Fruit fly (Drosophila melanogaster): Measurements from ENCODE around the gene mtgo.

mtgo gene

dm6 chr2L:16544563-16545066, at the start of gene mtgo:
TSS of gene mtgo (plus strand) at chr2L:16545016.
- TF ChIP-seq luna (GFP tag; optimal IDR thresholded peaks at IDR 0.05) = no peak
- TF ChIP-seq Spps (tag; optimal IDR thresholded peaks at IDR 0.05) = no peak
- no peak for TF ChIP-seq onecut (GFP tag; IDR thresholded peaks at IDR 0.05)
- no peak for TF ChIP-seq CG4360 (GFP tag; IDR thresholded peaks at IDR 0.05)
- TF ChIP-seq pan (optimal IDR thresholded peaks at IDR 0.05) = no peak
- TF ChIP-seq pan (GFP tag; optimal IDR thresholded peaks at IDR 0.05 in 1 of 2, IDR thresholded peaks at IDR 0.05 in 1 of 2) = peak in 1 of 2 experiments; percentile 69
- no peak for TF ChIP-seq ac (GFP tag; optimal IDR thresholded peaks at IDR 0.05)
- TF ChIP-seq kni (GFP tag; optimal IDR thresholded peaks at IDR 0.05) = no peak
- TF ChIP-seq NK7.1 (GFP tag; optimal IDR thresholded peaks at IDR 0.05) = no peak
- TF ChIP-seq E2f2 (GFP tag; IDR thresholded peaks at IDR 0.05) = no peak
- no peak for TF ChIP-seq cato (GFP tag; optimal IDR thresholded peaks at IDR 0.05; ENCODE audit: borderline replicate concordance)
- TF ChIP-seq CG31388 (GFP tag; optimal IDR thresholded peaks at IDR 0.05) = no peak
- no peak for TF ChIP-seq Ets65A (GFP tag)
- TF ChIP-seq CG18619 (GFP tag; optimal IDR thresholded peaks at IDR 0.05) = no peak
- TF ChIP-seq CG1024 (GFP tag; IDR thresholded peaks at IDR 0.05) = no peak
- TF ChIP-seq CG30403 (GFP tag; optimal IDR thresholded peaks at IDR 0.05) = peak; percentile 29
- TF ChIP-seq CG1233 (GFP tag; optimal IDR thresholded peaks at IDR 0.05) = peak; percentile 52
- peak; percentile 12 for TF ChIP-seq CG14710 (tag; optimal IDR thresholded peaks at IDR 0.05)
- no peak for TF ChIP-seq gcm2 (GFP tag; optimal IDR thresholded peaks at IDR 0.05)
- peak; percentile 10 for TF ChIP-seq bcd (GFP tag; optimal IDR thresholded peaks at IDR 0.05)
- TF ChIP-seq Ravus (GFP tag; IDR thresholded peaks at IDR 0.05) = no peak
- no peak for TF ChIP-seq mirr (GFP tag; optimal IDR thresholded peaks at IDR 0.05)
- no peak for TF ChIP-seq al (GFP tag; IDR thresholded peaks at IDR 0.05)
- no peak for TF ChIP-seq wor (GFP tag; IDR thresholded peaks at IDR 0.05)
- no peak for TF ChIP-seq CG7745 (tag; optimal IDR thresholded peaks at IDR 0.05)
- TF ChIP-seq CG13424 (tag; optimal IDR thresholded peaks at IDR 0.05) = peak; percentile 41
- no peak for TF ChIP-seq sr (GFP tag; IDR thresholded peaks at IDR 0.05)
- TF ChIP-seq sd (tag; optimal IDR thresholded peaks at IDR 0.05) = peak; percentile 34
- TF ChIP-seq dan (GFP tag; IDR thresholded peaks at IDR 0.05) = no peak
- TF ChIP-seq CG17568 (GFP tag; optimal IDR thresholded peaks at IDR 0.05) = no peak
- TF ChIP-seq CG9932 (GFP tag; IDR thresholded peaks at IDR 0.05) = 0 out of 2 replicates have a peak, but pooled peaks have one; percentile 11
- TF ChIP-seq sim (GFP tag; IDR thresholded peaks at IDR 0.05) = no peak
- peak; percentile 18 for TF ChIP-seq CG13894 (tag; optimal IDR thresholded peaks at IDR 0.05)
- no peak; the same call in 1 of the 2 replicates for TF ChIP-seq CG13287 (GFP tag; IDR thresholded peaks at IDR 0.05; ENCODE audit: partially characterized antibody)
- TF ChIP-seq BtbVII (GFP tag; optimal IDR thresholded peaks at IDR 0.05) = no peak
- TF ChIP-seq dpn (GFP tag; optimal IDR thresholded peaks at IDR 0.05) = peak in 1 of 2 experiments; percentile 13
- TF ChIP-seq chif (GFP tag; optimal IDR thresholded peaks at IDR 0.05) = no peak
- TF ChIP-seq Fer3 (tag; optimal IDR thresholded peaks at IDR 0.05) = peak; percentile 73
- peak; percentile 21 for TF ChIP-seq lilli (GFP tag; optimal IDR thresholded peaks at IDR 0.05)
- TF ChIP-seq gem (tag; optimal IDR thresholded peaks at IDR 0.05) = peak; percentile 58
- TF ChIP-seq Mes4 (GFP tag; optimal IDR thresholded peaks at IDR 0.05) = no peak
- TF ChIP-seq z (GFP tag; IDR thresholded peaks at IDR 0.05) = peak; percentile 94
- TF ChIP-seq CG11723 (GFP tag; optimal IDR thresholded peaks at IDR 0.05) = no peak
- TF ChIP-seq vfl (GFP tag; optimal IDR thresholded peaks at IDR 0.05) = no peak
- TF ChIP-seq kay (GFP tag; optimal IDR thresholded peaks at IDR 0.05) = no peak
- no peak for TF ChIP-seq CG6654 (GFP tag; optimal IDR thresholded peaks at IDR 0.05)
- no peak for TF ChIP-seq CG6272 (GFP tag; IDR thresholded peaks at IDR 0.05)
- no peak for TF ChIP-seq Sry-δ (GFP tag; optimal IDR thresholded peaks at IDR 0.05)
- TF ChIP-seq sug (tag; optimal IDR thresholded peaks at IDR 0.05) = peak; percentile 1
- TF ChIP-seq Sox102F (GFP tag; optimal IDR thresholded peaks at IDR 0.05) = peak; percentile 39
- peak; percentile 55 for TF ChIP-seq CG18262 (tag; optimal IDR thresholded peaks at IDR 0.05)
- TF ChIP-seq tgo (GFP tag; IDR thresholded peaks at IDR 0.05) = peak; percentile 26; the same call in 1 of the 3 replicates

Data from whole organism, embryonic.